Fruit fly (Drosophila melanogaster) whole organism, embryonic: Measurements from ENCODE around the gene tra.
A peak's percentile ranks its signal among the peaks of the same experiment; 100 is the strongest.

Source experiments
- Adf1 ChIP-seq: fragments of 200-800 bp; sonication (Bioruptor generic); IDR thresholded peaks from 2 replicates; pipeline ENCODE4 v1.3.6; 2022; ENCODE audit warnings: missing biosample characterization, missing genetic modification characterization
- Atf-2 ChIP-seq: fragments of 200-800 bp; sonication (Bioruptor generic); optimal IDR thresholded peaks from 2 replicates; lab custom pipeline; 2016; ENCODE audit warnings: missing biosample characterization, missing genetic modification characterization
- Atf3 ChIP-seq: fragments of 200-800 bp; sonication (Bioruptor generic); optimal IDR thresholded peaks from 3 replicates; lab custom pipeline; 2016; ENCODE audit warnings: missing biosample characterization, missing genetic modification characterization
- Bteb2 ChIP-seq: fragments of 200-800 bp; sonication (Bioruptor generic); optimal IDR thresholded peaks from 2 replicates; lab custom pipeline; 2016; ENCODE audit warnings: missing biosample characterization, missing genetic modification characterization
- CG10209 ChIP-seq: fragments of 200-800 bp; sonication (Bioruptor generic); optimal IDR thresholded peaks from 3 replicates; lab custom pipeline; 2017; ENCODE audit warnings: missing biosample characterization, mild to moderate bottlenecking, missing genetic modification characterization, missing genetic modification reagents
- CG11504 ChIP-seq: fragments of 200-800 bp; sonication (Bioruptor generic); optimal IDR thresholded peaks from 3 replicates; lab custom pipeline; 2019; ENCODE audit warnings: missing biosample characterization, mild to moderate bottlenecking, missing genetic modification characterization, moderate library complexity
- CG13775 ChIP-seq: fragments of 200-800 bp; sonication (Bioruptor generic); optimal IDR thresholded peaks from 3 replicates; lab custom pipeline; 2017; ENCODE audit warnings: missing biosample characterization, mild to moderate bottlenecking, missing genetic modification characterization
- CG15073 ChIP-seq: fragments of 200-800 bp; sonication (Bioruptor generic); optimal IDR thresholded peaks from 2 replicates; lab custom pipeline; 2016; ENCODE audit warnings: missing biosample characterization, missing genetic modification characterization
- CG17186 ChIP-seq: fragments of 200-800 bp; sonication (Bioruptor generic); optimal IDR thresholded peaks from 3 replicates; lab custom pipeline; 2017; ENCODE audit warnings: missing biosample characterization, missing genetic modification reagents, missing genetic modification characterization
- CG17361 ChIP-seq: fragments of 200-800 bp; sonication (Bioruptor generic); IDR thresholded peaks from 3 replicates; pipeline ENCODE4 v1.3.6; 2022; ENCODE audit warnings: missing biosample characterization, missing genetic modification characterization
- CG1792 ChIP-seq: fragments of 200-800 bp; sonication (Bioruptor generic); optimal IDR thresholded peaks from 2 replicates; lab custom pipeline; 2016; ENCODE audit warnings: missing biosample characterization, missing genetic modification characterization
- CG18476 ChIP-seq: fragments of 200-800 bp; sonication (Bioruptor generic); optimal IDR thresholded peaks from 2 replicates; lab custom pipeline; 2016; ENCODE audit warnings: missing biosample characterization, mild to moderate bottlenecking, missing genetic modification characterization
- CG34224 ChIP-seq: fragments of 200-800 bp; sonication (Bioruptor generic); IDR thresholded peaks from 3 replicates; pipeline ENCODE4 v1.3.6; 2022; ENCODE audit warnings: missing biosample characterization, missing genetic modification characterization; ENCODE audit not compliant: partially characterized antibody
- CG34376 ChIP-seq: fragments of 200-800 bp; sonication (Bioruptor generic); optimal IDR thresholded peaks from 2 replicates; lab custom pipeline; 2018; ENCODE audit warnings: missing biosample characterization, mild to moderate bottlenecking, missing genetic modification characterization
- CG3847 ChIP-seq: fragments of 200-800 bp; sonication (Bioruptor generic); IDR thresholded peaks from 2 replicates; pipeline ENCODE4 v1.3.6; 2022; ENCODE audit warnings: missing biosample characterization, missing genetic modification characterization
- CG4730 ChIP-seq: fragments of 200-800 bp; sonication (Bioruptor generic); IDR thresholded peaks from 2 replicates; pipeline ENCODE4 v1.3.6; 2022; ENCODE audit warnings: missing biosample characterization, missing genetic modification characterization
- CG7271 ChIP-seq: fragments of 200-800 bp; sonication (Bioruptor generic); optimal IDR thresholded peaks from 2 replicates; lab custom pipeline; 2018; ENCODE audit warnings: missing biosample characterization, mild to moderate bottlenecking, missing genetic modification characterization, moderate library complexity
- CG9797 ChIP-seq: fragments of 200-800 bp; sonication (Bioruptor generic); optimal IDR thresholded peaks from 3 replicates; lab custom pipeline; 2018; ENCODE audit warnings: missing biosample characterization, mild to moderate bottlenecking, missing genetic modification characterization
- D19B ChIP-seq: fragments of 200-800 bp; sonication (Bioruptor generic); optimal IDR thresholded peaks from 2 replicates; lab custom pipeline; 2017; ENCODE audit warnings: missing biosample characterization, mild to moderate bottlenecking, missing genetic modification characterization
- Dp ChIP-seq: fragments of 200-800 bp; sonication (Bioruptor generic); optimal IDR thresholded peaks from 2 replicates; lab custom pipeline; 2018; ENCODE audit warnings: missing biosample characterization, mild to moderate bottlenecking, missing genetic modification characterization, moderate library complexity
- Ets65A ChIP-seq: fragments of 200-800 bp; sonication (Bioruptor generic); peaks from one replicate; lab custom pipeline; 2016; ENCODE audit warnings: missing biosample characterization, missing genetic modification characterization
- H2.0 ChIP-seq: fragments of 200-800 bp; sonication (Bioruptor generic); IDR thresholded peaks from 2 replicates; pipeline ENCODE4 v1.3.6; 2022; ENCODE audit warnings: missing biosample characterization, missing genetic modification characterization
- HHEX ChIP-seq: fragments of 200-800 bp; sonication (Bioruptor generic); optimal IDR thresholded peaks from 3 replicates; lab custom pipeline; 2017; ENCODE audit warnings: missing biosample characterization, mild to moderate bottlenecking, missing genetic modification characterization, missing genetic modification reagents
- Hr3 ChIP-seq: fragments of 200-800 bp; sonication (Bioruptor generic); optimal IDR thresholded peaks from 3 replicates; lab custom pipeline; 2016; ENCODE audit warnings: missing biosample characterization, missing genetic modification characterization
- MBD-R2 ChIP-seq: fragments of 200-800 bp; sonication (Bioruptor generic); IDR thresholded peaks from 2 replicates; pipeline ENCODE4 v1.3.6; 2022; ENCODE audit warnings: missing biosample characterization, missing genetic modification characterization
- Max ChIP-seq: fragments of 200-800 bp; sonication (Bioruptor generic); optimal IDR thresholded peaks from 2 replicates; lab custom pipeline; 2016; ENCODE audit warnings: missing biosample characterization, mild to moderate bottlenecking, missing genetic modification characterization
- NFAT ChIP-seq: fragments of 200-800 bp; sonication (Bioruptor generic); IDR thresholded peaks from 2 replicates; pipeline ENCODE4 v1.3.6; 2022; ENCODE audit warnings: missing biosample characterization, missing genetic modification characterization
- Nf-YA ChIP-seq: fragments of 200-800 bp; sonication (Bioruptor generic); IDR thresholded peaks from 2 replicates; pipeline ENCODE4 v1.3.6; 2022; ENCODE audit warnings: missing biosample characterization, missing genetic modification characterization
- Sin3A ChIP-seq: fragments of >200 bp; optimal IDR thresholded peaks from 2 replicates; lab custom pipeline; 2018
- Sox102F ChIP-seq: fragments of 200-800 bp; sonication (Bioruptor generic); optimal IDR thresholded peaks from 2 replicates; lab custom pipeline; 2018; ENCODE audit warnings: missing biosample characterization, mild to moderate bottlenecking, missing genetic modification characterization, moderate library complexity
- Stat92E ChIP-seq, 3 experiments: fragments of >200 bp in 2 of 3; fragments of 200-800 bp in 1 of 3; sonication (Bioruptor generic) in 1 of 3; optimal IDR thresholded peaks; 2 replicates each; lab custom pipeline; 2017 to 2019; ENCODE audit warnings: missing biosample characterization in 3 of 3, missing genetic modification characterization in 3 of 3, mild to moderate bottlenecking in 1 of 3, moderate library complexity in 1 of 3
- Xbp1 ChIP-seq: fragments of 200-800 bp; sonication (Bioruptor generic); optimal IDR thresholded peaks from 3 replicates; lab custom pipeline; 2016; ENCODE audit warnings: missing biosample characterization, mild to moderate bottlenecking, missing genetic modification characterization
- Xrp1 ChIP-seq: fragments of 200-800 bp; sonication (Bioruptor generic); IDR thresholded peaks from 2 replicates; pipeline ENCODE4 v1.3.6; 2022; ENCODE audit warnings: missing biosample characterization, missing genetic modification characterization
- ato ChIP-seq: fragments of 200-800 bp; sonication (Bioruptor generic); IDR thresholded peaks from 2 replicates; pipeline ENCODE4 v1.3.6; 2022; ENCODE audit warnings: missing biosample characterization, missing genetic modification characterization; ENCODE audit not compliant: partially characterized antibody
- caup ChIP-seq: fragments of 200-800 bp; sonication (Bioruptor generic); optimal IDR thresholded peaks from 3 replicates; lab custom pipeline; 2017; ENCODE audit warnings: missing biosample characterization, mild to moderate bottlenecking, missing genetic modification characterization, moderate library complexity; ENCODE audit not compliant: severe bottlenecking
- crc ChIP-seq: fragments of 200-800 bp; sonication (Bioruptor generic); optimal IDR thresholded peaks from 2 replicates; lab custom pipeline; 2016; ENCODE audit warnings: missing biosample characterization, missing genetic modification characterization
- esg ChIP-seq: fragments of 200-800 bp; sonication (Bioruptor generic); conservative IDR thresholded peaks from 2 replicates; pipeline ENCODE4 v1.3.6; 2022; ENCODE audit warnings: missing biosample characterization, missing genetic modification characterization
- fru ChIP-seq: fragments of >200 bp; optimal IDR thresholded peaks from 2 replicates; lab custom pipeline; 2017
- hb ChIP-seq: fragments of 200-800 bp; sonication (Bioruptor generic); IDR thresholded peaks from 3 replicates; pipeline ENCODE4 v1.3.6; 2022; ENCODE audit warnings: missing biosample characterization, missing genetic modification characterization; ENCODE audit not compliant: partially characterized antibody
- knrl ChIP-seq: fragments of 200-800 bp; sonication (Bioruptor generic); IDR thresholded peaks from 3 replicates; pipeline ENCODE4 v1.3.6; 2022; ENCODE audit warnings: missing biosample characterization, missing genetic modification characterization; ENCODE audit not compliant: partially characterized antibody
- lab ChIP-seq: fragments of 200-800 bp; sonication (Bioruptor generic); optimal IDR thresholded peaks from 3 replicates; lab custom pipeline; 2017; ENCODE audit warnings: missing biosample characterization, missing genetic modification characterization, mild to moderate bottlenecking, moderate library complexity, missing genetic modification reagents
- lbe ChIP-seq: fragments of 200-800 bp; sonication (Bioruptor generic); optimal IDR thresholded peaks from 2 replicates; lab custom pipeline; 2016; ENCODE audit warnings: missing biosample characterization, mild to moderate bottlenecking, missing genetic modification characterization
- lov ChIP-seq, 2 experiments: fragments of 200-800 bp in 1 of 2; fragments of >200 bp in 1 of 2; sonication (Bioruptor generic) in 1 of 2; IDR thresholded peaks in 1 of 2; optimal IDR thresholded peaks in 1 of 2; 2 replicates in 1 of 2; 3 replicates in 1 of 2; pipeline versions ENCODE4 v1.3.6 to Lab custom; 2017 to 2022; ENCODE audit warnings: missing biosample characterization in 1 of 2, missing genetic modification characterization in 1 of 2
- peb ChIP-seq: fragments of 200-800 bp; sonication (Bioruptor generic); IDR thresholded peaks from 2 replicates; pipeline ENCODE4 v1.3.6; 2022; ENCODE audit warnings: missing biosample characterization, missing genetic modification characterization
- run ChIP-seq: fragments of 200-800 bp; sonication (Bioruptor generic); optimal IDR thresholded peaks from 3 replicates; lab custom pipeline; 2018; ENCODE audit warnings: missing biosample characterization, mild to moderate bottlenecking, missing genetic modification characterization
- so ChIP-seq: fragments of 200-800 bp; sonication (Bioruptor generic); IDR thresholded peaks from 3 replicates; pipeline ENCODE4 v1.3.6; 2022; ENCODE audit warnings: missing biosample characterization, missing genetic modification characterization
- sug ChIP-seq: fragments of 200-800 bp; optimal IDR thresholded peaks from 2 replicates; lab custom pipeline; 2019; ENCODE audit warnings: missing biosample characterization, mild to moderate bottlenecking, missing genetic modification characterization, moderate library complexity
- twi ChIP-seq: fragments of 200-800 bp; optimal IDR thresholded peaks from 2 replicates; lab custom pipeline; 2019; ENCODE audit warnings: missing biosample characterization, mild to moderate bottlenecking, missing genetic modification characterization, moderate library complexity
- wor ChIP-seq: fragments of 200-800 bp; sonication (Bioruptor generic); IDR thresholded peaks from 2 replicates; pipeline ENCODE4 v1.3.6; 2022; ENCODE audit warnings: missing biosample characterization, missing genetic modification characterization
- z ChIP-seq: fragments of 200-800 bp; sonication (Bioruptor generic); IDR thresholded peaks from 3 replicates; pipeline ENCODE4 v1.3.6; 2022; ENCODE audit warnings: missing biosample characterization, missing genetic modification characterization

tra gene

DNA sequence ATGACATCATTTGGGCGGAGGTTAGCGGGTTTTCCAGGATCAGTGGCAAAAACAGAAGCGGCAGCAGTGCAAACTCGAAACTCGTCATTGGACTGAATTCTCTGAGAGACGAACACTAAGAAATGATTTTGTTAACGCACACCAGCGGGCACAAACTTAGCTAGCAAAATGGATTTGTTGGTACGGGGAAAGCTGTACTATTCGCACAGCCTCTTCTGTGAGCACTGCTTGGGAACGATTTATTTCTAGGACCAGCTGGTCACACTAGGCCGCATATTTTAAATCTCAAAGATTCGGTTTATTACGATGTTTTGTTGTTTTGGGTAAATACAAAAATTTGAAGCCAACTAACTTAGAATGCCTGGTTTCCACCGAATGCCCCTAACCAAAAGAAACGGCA lies 18.3 kb upstream of the tra start, which contains the start of gene CG4098 (continued):
- peak; percentile 93 for TF ChIP-seq CG3847
- TF ChIP-seq run, result no peak
- peak; percentile 44 for TF ChIP-seq CG11504 (tag; lab: Kevin White, UChicago)
- TF ChIP-seq CG17186, result no peak
- peak; percentile 40 for TF ChIP-seq sug (tag; lab: Kevin White, UChicago)
- peak; percentile 45; the same call in 1 of the 2 replicates for TF ChIP-seq CG4730
- peak; percentile 13 for TF ChIP-seq HHEX (GFP tag; lab: Kevin White, UChicago)
- peak; percentile 95 for TF ChIP-seq MBD-R2 (GFP tag; lab: Robert Waterston, UW)
- no peak for TF ChIP-seq Ets65A (GFP tag; lab: Kevin White, UChicago)
- TF ChIP-seq fru, result no peak
- TF ChIP-seq lbe, result peak; percentile 21
- no peak for TF ChIP-seq ato (GFP tag; lab: Robert Waterston, UW)
- peak; percentile 42 for TF ChIP-seq CG1792 (GFP tag; lab: Kevin White, UChicago)
- peak; percentile 80 for TF ChIP-seq Xbp1 (GFP tag; lab: Kevin White, UChicago)
- peak; percentile 79 for TF ChIP-seq Dp (GFP tag; lab: Kevin White, UChicago)
- peak; percentile 27; the same call in 1 of the 2 replicates for TF ChIP-seq Adf1
- peak; percentile 32; the same call in 1 of the 2 replicates for TF ChIP-seq esg
- no peak for TF ChIP-seq z (GFP tag; lab: Robert Waterston, UW)
- no peak for TF ChIP-seq CG15073 (GFP tag; lab: Kevin White, UChicago)
- peak; percentile 48; the same call in 1 of the 2 replicates for TF ChIP-seq Nf-YA (GFP tag; lab: Robert Waterston, UW)
- TF ChIP-seq hb (GFP tag; lab: Robert Waterston, UW), result no peak
- peak; percentile 67 for TF ChIP-seq lab (GFP tag; lab: Kevin White, UChicago)
- TF ChIP-seq D19B, result no peak
- peak; percentile 29 for TF ChIP-seq Sox102F (GFP tag; lab: Kevin White, UChicago)
- TF ChIP-seq Max (GFP tag; lab: Kevin White, UChicago), result no peak
- 0 out of 3 replicates have a peak, but pooled peaks have one; percentile 21 for TF ChIP-seq knrl
- TF ChIP-seq so (GFP tag; lab: Robert Waterston, UW), result 0 out of 3 replicates have a peak, but pooled peaks have one; percentile 11
- TF ChIP-seq CG10209 (GFP tag; lab: Kevin White, UChicago), result peak; percentile 38
- peak; percentile 78 for TF ChIP-seq NFAT
- peak; percentile 41 for TF ChIP-seq CG13775 (GFP tag; lab: Kevin White, UChicago)
- TF ChIP-seq Atf3 (GFP tag; lab: Kevin White, UChicago), result peak; percentile 36
- no peak for TF ChIP-seq CG34224 (GFP tag; lab: Robert Waterston, UW)
- no peak for TF ChIP-seq peb
- TF ChIP-seq Stat92E (GFP tag; optimal IDR thresholded peaks at IDR 0.05; lab: Kevin White, UChicago), result no peak
- peak; percentile 17 for TF ChIP-seq Sin3A
- peak; percentile 55 for TF ChIP-seq caup (GFP tag; lab: Kevin White, UChicago)
- TF ChIP-seq wor, result no peak
- TF ChIP-seq CG18476, result no peak
- TF ChIP-seq Hr3 (GFP tag; lab: Kevin White, UChicago), result peak; percentile 39
- TF ChIP-seq CG17361 (GFP tag; lab: Robert Waterston, UW), result no peak
- TF ChIP-seq CG34376, result peak; percentile 47
- TF ChIP-seq twi (tag; lab: Kevin White, UChicago), result no peak
- TF ChIP-seq lov (optimal IDR thresholded peaks at IDR 0.05; lab: Kevin White, UChicago), result no peak
- TF ChIP-seq lov (GFP tag; IDR thresholded peaks at IDR 0.05; lab: Robert Waterston, UW), result 0 out of 3 replicates have a peak, but pooled peaks have one; percentile 9
- TF ChIP-seq Bteb2 (GFP tag; lab: Kevin White, UChicago), result no peak
- peak; percentile 52 for TF ChIP-seq CG9797 (GFP tag; lab: Kevin White, UChicago)
- no peak for TF ChIP-seq CG7271
- peak; percentile 44 for TF ChIP-seq crc (GFP tag; lab: Kevin White, UChicago)
- TF ChIP-seq Atf-2 (GFP tag; lab: Kevin White, UChicago), result peak; percentile 13
- peak; percentile 67 for TF ChIP-seq Xrp1 (GFP tag; lab: Robert Waterston, UW)
- peak; percentile 77 for TF ChIP-seq H2.0 (GFP tag; lab: Robert Waterston, UW)
